Fruit fly (Drosophila melanogaster): ENCODE measurements around the gene CG5885.

CG5885 gene

dm6 chr2L:9963603-9964042, 45.5 kb upstream of the CG5885 start, which contains the start of gene CG5850 (continued):
- TF ChIP-seq sqz (GFP tag; optimal IDR thresholded peaks at IDR 0.05) (peak; percentile 34), CG5180 (GFP tag; optimal IDR thresholded peaks at IDR 0.05) (no peak), CG3847 (GFP tag; IDR thresholded peaks at IDR 0.05) (no peak), CG1647 (GFP tag; optimal IDR thresholded peaks at IDR 0.05) (no peak), gro (GFP tag; optimal IDR thresholded peaks at IDR 0.05) (no peak), CG30431 (GFP tag; optimal IDR thresholded peaks at IDR 0.05) (no peak), Hr3 (GFP tag; optimal IDR thresholded peaks at IDR 0.05) (no peak), phol (tag; optimal IDR thresholded peaks at IDR 0.05) (peak; percentile 24), Lpt (GFP tag; optimal IDR thresholded peaks at IDR 0.05) (no peak), ewg (GFP tag; optimal IDR thresholded peaks at IDR 0.05) (no peak), CG9876 (GFP tag; optimal IDR thresholded peaks at IDR 0.05) (no peak), CG2129 (GFP tag; IDR thresholded peaks at IDR 0.05; ENCODE audit: partially characterized antibody) (no peak), CG13894 (tag; optimal IDR thresholded peaks at IDR 0.05) (no peak), Usf (GFP tag; optimal IDR thresholded peaks at IDR 0.05) (no peak), esg (GFP tag; conservative IDR thresholded peaks at IDR 0.05) (no peak), CG7928 (GFP tag; optimal IDR thresholded peaks at IDR 0.05) (peak; percentile 85), CG18476 (GFP tag; optimal IDR thresholded peaks at IDR 0.05) (no peak), lbe (GFP tag; optimal IDR thresholded peaks at IDR 0.05) (peak; percentile 25), CG1603 (tag; optimal IDR thresholded peaks at IDR 0.05) (no peak), Poxn (GFP tag; IDR thresholded peaks at IDR 0.05) (no peak), gsb (GFP tag; IDR thresholded peaks at IDR 0.05) (no peak), so (GFP tag; IDR thresholded peaks at IDR 0.05) (no peak), CG30403 (GFP tag; optimal IDR thresholded peaks at IDR 0.05) (peak; percentile 14), Doc3 (GFP tag; IDR thresholded peaks at IDR 0.05; ENCODE audit: partially characterized antibody) (no peak), tup (GFP tag; optimal IDR thresholded peaks at IDR 0.05) (no peak), D19A (tag; optimal IDR thresholded peaks at IDR 0.05) (peak; percentile 38), hkb (optimal IDR thresholded peaks at IDR 0.05) (no peak), hkb (GFP tag; IDR thresholded peaks at IDR 0.05) (peak; percentile 24; the same call in 1 of the 2 replicates), Ssrp (tag; optimal IDR thresholded peaks at IDR 0.05) (no peak), slbo (GFP tag; IDR thresholded peaks at IDR 0.05) (no peak), ham (GFP tag; IDR thresholded peaks at IDR 0.05) (no peak), Bgb (GFP tag; IDR thresholded peaks at IDR 0.05; ENCODE audit: partially characterized antibody) (no peak), croc (GFP tag; conservative IDR thresholded peaks at IDR 0.05) (no peak), HmgZ (tag; optimal IDR thresholded peaks at IDR 0.05) (no peak), dysf (GFP tag; IDR thresholded peaks at IDR 0.05) (no peak), org-1 (GFP tag; optimal IDR thresholded peaks at IDR 0.05) (no peak), Ravus (GFP tag; IDR thresholded peaks at IDR 0.05) (no peak), Mad (GFP tag; optimal IDR thresholded peaks at IDR 0.05) (no peak), Fer2 (tag; optimal IDR thresholded peaks at IDR 0.05) (no peak), hbn (GFP tag; IDR thresholded peaks at IDR 0.05; ENCODE audit: partially characterized antibody) (no peak), CG17328 (GFP tag; IDR thresholded peaks at IDR 0.05) (no peak), ssp (GFP tag; IDR thresholded peaks at IDR 0.05) (no peak), vfl (GFP tag; optimal IDR thresholded peaks at IDR 0.05) (no peak), ttk (GFP tag; IDR thresholded peaks at IDR 0.05) (no peak), CG9932 (GFP tag; IDR thresholded peaks at IDR 0.05) (no peak), CTCF (GFP tag; optimal IDR thresholded peaks at IDR 0.05) (no peak), BEAF-32 (GFP tag; optimal IDR thresholded peaks at IDR 0.05) (peak; percentile 18), CG32532 (GFP tag; IDR thresholded peaks at IDR 0.05) (no peak), CG18262 (tag; optimal IDR thresholded peaks at IDR 0.05) (peak; percentile 44), lov (optimal IDR thresholded peaks at IDR 0.05) (no peak), lov (GFP tag; IDR thresholded peaks at IDR 0.05) (no peak), hb (GFP tag; IDR thresholded peaks at IDR 0.05; ENCODE audit: partially characterized antibody) (no peak), gem (tag; optimal IDR thresholded peaks at IDR 0.05) (peak; percentile 53)
